Fruit fly (Drosophila melanogaster) Kc167 (cell line): ENCODE data around the gene Esp.

Experiments used
- Myc ChIP-seq: fragments of >200 bp; optimal IDR thresholded peaks from 2 replicates; lab custom pipeline; 2017; ENCODE audit warnings: missing external identifiers
- Sin3A ChIP-seq: fragments of >200 bp; optimal IDR thresholded peaks from 2 replicates; lab custom pipeline; 2018; ENCODE audit warnings: missing external identifiers
- h ChIP-seq: fragments of >200 bp; optimal IDR thresholded peaks from 3 replicates; lab custom pipeline; 2018; ENCODE audit warnings: missing external identifiers
- insv ChIP-seq: fragments of >200 bp; optimal IDR thresholded peaks from 3 replicates; lab custom pipeline; 2018; ENCODE audit warnings: missing external identifiers
- psq ChIP-seq: fragments of >200 bp; optimal IDR thresholded peaks from 2 replicates; lab custom pipeline; 2017; ENCODE audit warnings: missing external identifiers
- ttk ChIP-seq: sonication (Bioruptor generic); optimal IDR thresholded peaks from 2 replicates; lab custom pipeline; 2017; ENCODE audit warnings: missing external identifiers

The Esp gene

DNA sequence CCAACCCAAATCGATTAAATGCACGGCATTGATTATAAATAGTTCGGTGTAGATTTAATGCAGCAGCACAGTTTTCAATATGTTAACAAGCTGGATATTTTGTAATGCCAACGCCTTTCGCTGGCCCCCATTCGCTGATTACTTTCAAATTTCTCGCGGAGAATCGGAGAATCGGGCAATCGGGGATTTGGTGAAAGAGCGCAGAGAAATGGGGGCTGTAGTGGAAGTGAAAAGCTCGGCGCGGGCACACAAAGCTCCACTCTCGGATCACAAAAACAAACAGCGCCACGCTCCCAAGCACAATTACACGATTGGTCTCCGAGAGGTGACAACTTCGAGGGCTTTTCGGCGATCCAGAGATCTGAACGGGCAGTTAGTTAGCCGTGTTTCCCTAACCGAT is at the start of gene Esp:
Gene Esp, plus strand, starts transcription at position 301 of the 400 bp plus-strand sequence.
- TF ChIP-seq insv (lab: Kevin White, UChicago) (no peak), Myc (lab: Kevin White, UChicago) (no peak), psq (no peak), h (lab: Kevin White, UChicago) (no peak), Sin3A (lab: Kevin White, UChicago) (no peak), ttk (no peak)

DNA sequence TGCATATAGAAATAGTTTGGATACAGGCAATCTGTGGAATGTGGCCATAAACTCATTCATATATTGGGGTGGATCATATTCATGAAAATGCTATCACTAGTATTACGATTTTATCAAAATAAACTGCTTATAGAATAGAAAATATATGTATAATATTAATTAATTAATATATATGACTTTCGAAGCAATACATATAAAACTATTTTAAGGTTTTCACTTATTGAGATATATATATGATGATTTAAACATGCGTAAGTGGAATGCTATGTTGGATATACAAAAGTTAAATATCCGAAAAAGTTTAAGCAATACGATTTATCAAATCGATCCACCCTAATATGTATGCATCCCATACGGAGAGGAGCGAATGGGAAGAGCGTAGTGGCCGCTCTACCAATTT is 43.1 kb upstream of the Esp start:
- TF ChIP-seq h (lab: Kevin White, UChicago) (no peak), ttk (no peak), insv (lab: Kevin White, UChicago) (no peak), Sin3A (lab: Kevin White, UChicago) (no peak), Myc (lab: Kevin White, UChicago) (no peak), psq (no peak)

DNA sequence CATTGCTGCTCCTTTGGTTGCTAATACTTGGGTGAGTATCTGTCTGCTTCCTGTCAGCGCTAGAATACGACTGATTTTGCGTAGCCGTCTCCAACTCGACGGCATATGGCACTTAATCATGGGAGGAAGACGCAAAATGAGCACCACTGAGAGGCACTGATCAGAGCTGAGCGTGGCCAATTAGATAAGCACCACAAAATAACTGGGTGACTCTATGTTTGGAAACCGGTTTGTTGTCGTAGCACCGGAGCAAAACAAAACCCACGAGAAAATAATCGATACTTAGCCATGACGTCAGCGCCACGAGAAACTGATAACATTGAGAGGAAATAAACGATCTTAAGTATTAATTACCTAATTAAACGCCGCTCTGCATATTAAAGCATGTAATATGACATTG is 42.2 kb upstream of the Esp start, which contains the start of gene Ude:
Gene Ude, minus strand, starts transcription at position 166 of the 400 bp plus-strand sequence.
- TF ChIP-seq h (lab: Kevin White, UChicago) (no peak), Myc (lab: Kevin White, UChicago) (no peak), psq (no peak), Sin3A (lab: Kevin White, UChicago) (no peak), ttk (no peak), insv (lab: Kevin White, UChicago) (no peak)

DNA sequence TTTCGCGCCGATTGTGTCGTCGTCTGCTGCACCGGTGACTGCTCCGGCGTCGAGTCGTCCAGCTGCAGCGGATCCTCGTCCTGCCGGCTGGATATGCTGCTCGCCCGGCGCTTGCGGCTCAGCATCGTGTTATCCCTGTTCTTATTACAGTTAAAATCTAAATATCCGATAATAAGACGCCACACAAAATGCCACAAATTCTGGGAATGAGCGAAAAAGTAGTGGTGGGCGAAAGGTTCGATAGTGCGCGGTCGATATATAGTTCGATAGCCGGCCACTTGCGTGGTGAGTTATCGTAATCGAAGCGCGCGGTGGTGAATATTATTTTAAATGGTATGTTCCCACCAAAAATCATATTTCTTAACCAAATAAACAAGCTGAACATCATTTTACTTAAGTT is 36.7 kb upstream of the Esp start, which contains the start of gene polybromo:
Gene polybromo, minus strand, starts transcription at position 212 of the 400 bp plus-strand sequence.
- TF ChIP-seq ttk (no peak), Myc (lab: Kevin White, UChicago) (no peak), Sin3A (lab: Kevin White, UChicago) (no peak), psq (no peak), h (lab: Kevin White, UChicago) (no peak), insv (lab: Kevin White, UChicago) (no peak)

DNA sequence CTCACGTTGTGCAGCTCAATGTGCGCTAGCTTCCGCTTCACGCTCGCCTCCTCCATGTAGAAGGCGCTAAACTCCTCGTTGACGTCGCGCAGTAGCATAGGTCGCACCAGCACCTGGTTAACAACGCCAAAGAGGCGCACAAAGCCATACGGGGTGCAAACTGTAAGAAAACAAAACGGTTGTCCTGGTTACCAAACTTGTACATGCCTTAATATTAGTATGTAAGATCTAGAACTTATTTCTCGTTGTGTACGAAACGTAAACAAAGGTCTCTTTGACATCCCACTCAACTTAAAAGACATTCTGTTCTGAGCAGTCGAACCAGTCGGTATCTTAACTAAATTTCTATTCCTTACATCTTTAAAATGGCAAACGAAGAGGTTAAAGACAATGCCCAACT is 34.4 kb upstream of the Esp start, which contains the start of gene CG6980:
Gene CG6980, plus strand, starts transcription at position 301 of the 400 bp plus-strand sequence.
- TF ChIP-seq Myc (lab: Kevin White, UChicago), result no peak
- TF ChIP-seq h (lab: Kevin White, UChicago), result no peak
- TF ChIP-seq ttk, result no peak
- TF ChIP-seq psq, result no peak
- TF ChIP-seq insv (lab: Kevin White, UChicago), result no peak
- no peak for TF ChIP-seq Sin3A (lab: Kevin White, UChicago)

DNA sequence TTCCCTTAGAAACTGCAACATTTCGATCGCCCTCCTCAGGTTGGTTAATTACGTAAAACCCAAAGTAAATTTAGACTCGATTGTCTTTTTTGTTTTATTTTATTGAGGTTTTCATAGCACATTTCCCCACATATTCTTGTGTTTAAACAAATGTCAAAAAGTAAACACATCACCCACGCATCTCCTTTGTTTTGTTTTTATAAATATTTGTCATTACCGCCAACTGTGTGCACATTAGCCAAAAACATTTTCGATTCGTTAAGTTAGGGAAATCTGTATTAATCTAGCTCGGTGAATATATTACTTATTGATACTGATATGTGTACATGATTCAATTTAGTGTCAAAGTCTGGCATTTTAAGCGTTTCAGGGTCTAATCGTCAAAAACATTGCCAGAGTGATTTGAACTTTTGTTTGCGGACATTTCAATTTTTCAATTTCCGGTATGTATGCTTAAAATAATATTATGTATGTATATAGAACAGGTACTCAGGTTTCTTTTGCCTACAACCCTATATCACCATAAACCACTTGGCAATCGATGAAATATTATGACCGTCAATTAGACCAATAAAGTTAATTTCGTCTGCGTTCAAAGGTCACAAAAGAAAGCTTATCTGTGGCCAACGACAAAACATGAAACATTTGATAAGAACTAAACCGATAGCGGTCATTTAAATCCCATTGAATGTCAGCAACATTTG is 32.0 kb upstream of the Esp start:
- TF ChIP-seq psq, result no peak
- no peak for TF ChIP-seq ttk
- no peak for TF ChIP-seq h (lab: Kevin White, UChicago)
- TF ChIP-seq Myc (lab: Kevin White, UChicago), result no peak
- no peak for TF ChIP-seq Sin3A (lab: Kevin White, UChicago)
- TF ChIP-seq insv (lab: Kevin White, UChicago), result no peak

DNA sequence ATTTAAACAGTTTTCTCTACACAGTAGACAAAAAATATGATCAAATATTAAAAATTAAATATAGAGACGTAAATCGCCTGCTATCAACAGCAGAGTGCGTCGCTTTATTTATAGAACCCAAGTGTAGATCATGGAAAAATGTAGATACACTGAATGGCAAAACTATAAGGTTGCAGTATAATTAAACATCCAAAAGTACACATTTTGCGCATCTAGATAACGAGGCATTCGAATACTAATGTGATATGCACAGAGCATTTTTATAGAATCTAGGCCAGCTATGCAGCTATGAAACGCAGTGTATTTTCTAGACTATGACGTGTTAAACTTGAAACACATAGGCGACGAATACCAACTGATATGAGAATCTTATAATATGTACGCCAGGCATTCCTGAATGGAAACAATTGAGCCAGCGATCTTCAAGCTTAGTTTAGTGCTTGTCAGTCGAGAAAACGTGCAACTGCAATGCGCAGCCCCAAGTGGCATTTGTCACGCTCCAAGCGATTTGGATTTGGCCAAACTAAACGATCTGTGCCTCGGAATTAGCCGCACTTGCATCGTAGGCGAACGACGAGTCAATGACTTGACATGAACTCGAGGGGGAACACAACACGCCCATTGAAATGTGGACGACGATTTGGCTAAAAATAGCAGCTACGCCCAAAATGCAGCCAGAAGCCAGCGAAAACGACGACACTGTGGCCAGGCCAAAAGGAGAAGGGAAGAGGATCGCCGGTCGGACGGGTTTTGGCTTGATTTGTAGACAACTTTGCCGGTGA is 30.7 kb upstream of the Esp start:
- TF ChIP-seq psq, result no peak
- no peak for TF ChIP-seq Myc (lab: Kevin White, UChicago)
- no peak for TF ChIP-seq insv (lab: Kevin White, UChicago)
- no peak for TF ChIP-seq h (lab: Kevin White, UChicago)
- TF ChIP-seq ttk, result no peak
- no peak for TF ChIP-seq Sin3A (lab: Kevin White, UChicago)

DNA sequence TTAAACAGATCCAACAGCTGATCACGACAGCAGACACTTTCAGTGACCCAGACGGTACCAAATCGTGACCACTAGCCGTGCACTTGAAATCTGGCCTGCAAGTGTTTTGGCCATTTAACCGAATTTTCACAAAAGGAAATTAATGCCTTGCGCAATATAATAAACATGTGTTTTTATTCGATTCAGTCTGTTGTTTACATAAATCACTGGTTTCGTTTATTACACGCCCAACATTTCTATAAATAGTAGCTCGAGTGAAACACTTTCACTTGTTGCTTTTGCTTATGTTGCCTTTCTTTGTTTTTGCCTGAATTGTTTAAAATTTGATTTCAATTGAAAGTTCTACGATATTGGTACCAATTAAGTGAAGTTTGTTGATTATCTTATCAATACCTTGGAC is 29.3 kb upstream of the Esp start:
- TF ChIP-seq ttk (no peak), h (lab: Kevin White, UChicago) (no peak), Myc (lab: Kevin White, UChicago) (no peak), Sin3A (lab: Kevin White, UChicago) (no peak), psq (no peak), insv (lab: Kevin White, UChicago) (no peak)

DNA sequence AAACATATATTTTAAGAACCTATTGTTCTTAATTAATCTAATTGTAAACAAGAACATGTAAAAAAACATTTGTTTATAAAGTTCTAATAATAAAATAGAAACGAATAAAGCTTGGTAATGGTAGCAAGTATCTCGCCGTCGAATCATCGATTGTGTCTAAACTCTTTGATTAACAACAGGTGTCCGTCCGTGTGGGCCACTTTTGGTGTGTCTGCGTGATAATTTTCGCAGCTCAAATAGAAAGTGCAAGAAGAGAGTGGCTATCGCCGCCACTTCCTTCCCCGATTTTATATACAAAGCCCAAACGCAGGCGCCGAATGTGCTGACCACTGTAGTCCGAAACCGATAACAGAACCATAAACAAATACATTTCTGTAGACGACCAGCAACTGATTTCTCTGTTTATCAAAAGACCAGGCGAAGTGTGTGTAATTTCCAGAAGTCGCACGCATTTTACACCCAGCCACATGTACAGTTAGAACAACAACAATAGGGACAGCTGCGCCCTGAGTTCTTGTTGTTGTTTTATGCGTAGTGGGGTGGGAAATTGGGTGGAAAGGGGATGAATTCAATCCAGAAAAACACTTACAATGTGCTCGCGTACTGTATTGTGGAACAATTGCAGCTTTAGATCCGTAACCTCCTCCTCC is 28.6 kb upstream of the Esp start:
- TF ChIP-seq psq (no peak), insv (lab: Kevin White, UChicago) (no peak), Sin3A (lab: Kevin White, UChicago) (no peak), h (lab: Kevin White, UChicago) (no peak), ttk (no peak), Myc (lab: Kevin White, UChicago) (no peak)

DNA sequence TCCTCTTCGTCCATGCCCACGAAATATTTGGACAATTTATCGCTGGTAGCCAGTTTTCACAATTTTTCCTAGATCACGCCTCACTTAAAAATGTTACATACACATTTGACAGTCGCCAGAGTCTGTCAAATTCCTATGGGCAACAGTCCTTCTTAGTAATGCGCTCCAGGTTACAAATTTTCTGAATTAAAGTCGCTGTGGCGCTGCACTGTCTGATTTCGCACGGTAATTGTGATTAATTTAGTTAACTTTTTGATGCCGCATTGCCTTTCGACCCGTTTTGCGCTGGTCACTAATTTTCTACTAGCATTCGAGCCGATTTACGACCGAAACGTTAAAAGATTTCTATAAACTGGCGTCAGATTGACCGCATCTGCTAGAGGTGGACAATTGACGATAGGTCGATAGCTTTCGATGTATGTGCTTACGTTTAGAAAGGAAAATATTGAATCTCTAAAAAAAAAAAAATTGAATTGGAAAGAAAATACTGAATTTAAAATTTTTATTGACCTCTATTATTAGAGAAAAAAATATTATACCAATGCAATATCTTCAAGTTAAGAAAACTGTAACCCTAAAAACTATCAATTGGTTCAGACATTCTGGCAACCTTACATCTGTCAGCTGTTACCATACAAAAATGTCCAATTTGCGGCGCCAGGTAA is 28.0 kb upstream of the Esp start, which contains the start of the genes lili and CG34150:
Gene lili, minus strand, starts transcription at position 376 of the 665 bp plus-strand sequence.
Gene CG34150, plus strand, starts transcription at position 626 of the 665 bp plus-strand sequence.
- TF ChIP-seq h (lab: Kevin White, UChicago), result no peak
- no peak for TF ChIP-seq Sin3A (lab: Kevin White, UChicago)
- TF ChIP-seq ttk, result no peak
- TF ChIP-seq Myc (lab: Kevin White, UChicago), result no peak
- TF ChIP-seq psq, result no peak
- TF ChIP-seq insv (lab: Kevin White, UChicago), result no peak
